2 fruit fly cellular contexts compared by ENCODE assay signal in genomic region chr3R:8354969-8355368, dm6.
TF ChIP-seq lines count a peak whose summit lies in the region.

No protein-coding gene starts in this region.

TF ChIP-seq in whole organism, embryonic, 481 proteins besides CTCF, POLR2A, EP300 and RAD21 (continued from another document):
- TF ChIP-seq unpg (GFP tag; optimal IDR thresholded peaks at IDR 0.05; lab: Kevin White, UChicago) (peak; percentile 61), fd96Cb (tag; optimal IDR thresholded peaks at IDR 0.05; lab: Kevin White, UChicago) (peak; percentile 48), ranshi (GFP tag; IDR thresholded peaks at IDR 0.05; lab: Robert Waterston, UW) (peak; percentile 21; the same call in 1 of the 2 replicates), B-H1 (GFP tag; IDR thresholded peaks at IDR 0.05; lab: Robert Waterston, UW) (peak; percentile 21; the same call in 1 of the 3 replicates), CG33557 (GFP tag; optimal IDR thresholded peaks at IDR 0.05; lab: Kevin White, UChicago) (no peak), Dp (GFP tag; optimal IDR thresholded peaks at IDR 0.05; lab: Kevin White, UChicago) (no peak), esg (GFP tag; conservative IDR thresholded peaks at IDR 0.05; lab: Robert Waterston, UW) (peak; percentile 57), sens (GFP tag; lab: Kevin White, UChicago) (peak; percentile 79), ap (GFP tag; IDR thresholded peaks at IDR 0.05; lab: Robert Waterston, UW) (0 out of 2 replicates have a peak, but pooled peaks have one; percentile 5), Oaz (GFP tag; IDR thresholded peaks at IDR 0.05; lab: Robert Waterston, UW) (0 out of 2 replicates have a peak, but pooled peaks have one; percentile 4), seq (GFP tag; IDR thresholded peaks at IDR 0.05; lab: Robert Waterston, UW) (peak; percentile 34; the same call in 1 of the 2 replicates), gem (tag; optimal IDR thresholded peaks at IDR 0.05; lab: Kevin White, UChicago) (peak; percentile 60), Hr51 (GFP tag; optimal IDR thresholded peaks at IDR 0.05; lab: Kevin White, UChicago) (peak in 1 of 2 experiments; percentile 73), NC2β (GFP tag; optimal IDR thresholded peaks at IDR 0.05; lab: Kevin White, UChicago) (no peak), Ssrp (tag; optimal IDR thresholded peaks at IDR 0.05; lab: Kevin White, UChicago) (peak; percentile 49), CG15269 (tag; optimal IDR thresholded peaks at IDR 0.05; lab: Kevin White, UChicago) (peak; percentile 20), H2.0 (GFP tag; IDR thresholded peaks at IDR 0.05; lab: Robert Waterston, UW) (0 out of 2 replicates have a peak, but pooled peaks have one; percentile 12), Doc2 (GFP tag; IDR thresholded peaks at IDR 0.05; lab: Robert Waterston, UW) (no peak), CG17829 (tag; optimal IDR thresholded peaks at IDR 0.05; lab: Kevin White, UChicago) (peak; percentile 2), CG2129 (GFP tag; IDR thresholded peaks at IDR 0.05; lab: Robert Waterston, UW; ENCODE audit: partially characterized antibody) (no peak), ATbp (GFP tag; optimal IDR thresholded peaks at IDR 0.05; lab: Kevin White, UChicago) (peak; percentile 5), CG11093 (GFP tag; IDR thresholded peaks at IDR 0.05; lab: Robert Waterston, UW) (no peak), Drgx (GFP tag; IDR thresholded peaks at IDR 0.05; lab: Robert Waterston, UW) (peak; percentile 95), emc (GFP tag; optimal IDR thresholded peaks at IDR 0.05; lab: Kevin White, UChicago) (no peak), CG17359 (tag; optimal IDR thresholded peaks at IDR 0.05; lab: Kevin White, UChicago) (peak; percentile 43), CG14050 (GFP tag; IDR thresholded peaks at IDR 0.05; lab: Robert Waterston, UW) (peak; percentile 61; the same call in 1 of the 3 replicates), wor (GFP tag; IDR thresholded peaks at IDR 0.05; lab: Robert Waterston, UW) (peak; percentile 10; the same call in 1 of the 2 replicates), CG7839 (tag; optimal IDR thresholded peaks at IDR 0.05; lab: Kevin White, UChicago) (peak; percentile 6), otp (GFP tag; IDR thresholded peaks at IDR 0.05; lab: Robert Waterston, UW) (0 out of 3 replicates have a peak, but pooled peaks have one; percentile 5), jing (GFP tag; optimal IDR thresholded peaks at IDR 0.05; lab: Kevin White, UChicago) (peak; percentile 36), stc (GFP tag; IDR thresholded peaks at IDR 0.05; lab: Robert Waterston, UW) (peak; percentile 59), CG13424 (tag; optimal IDR thresholded peaks at IDR 0.05; lab: Kevin White, UChicago) (peak; percentile 62), Ada2b (GFP tag; IDR thresholded peaks at IDR 0.05; lab: Robert Waterston, UW) (peak; percentile 40; the same call in 1 of the 2 replicates), dysf (GFP tag; IDR thresholded peaks at IDR 0.05; lab: Robert Waterston, UW) (peak; percentile 11; the same call in 2 of the 3 replicates), ken (GFP tag; IDR thresholded peaks at IDR 0.05; lab: Robert Waterston, UW) (0 out of 3 replicates have a peak, but pooled peaks have one; percentile 20), CG10366 (GFP tag; IDR thresholded peaks at IDR 0.05; lab: Robert Waterston, UW) (peak; percentile 36; the same call in 1 of the 2 replicates), Oli (tag; optimal IDR thresholded peaks at IDR 0.05; lab: Kevin White, UChicago) (peak; percentile 47), bsh (GFP tag; optimal IDR thresholded peaks at IDR 0.05; lab: Kevin White, UChicago) (peak in 1 of 2 experiments; percentile 10), hb (GFP tag; IDR thresholded peaks at IDR 0.05; lab: Robert Waterston, UW; ENCODE audit: partially characterized antibody) (no peak), CG11696 (GFP tag; IDR thresholded peaks at IDR 0.05; lab: Robert Waterston, UW) (no peak), Ptx1 (GFP tag; IDR thresholded peaks at IDR 0.05; lab: Robert Waterston, UW) (peak; percentile 64), zfh1 (GFP tag; IDR thresholded peaks at IDR 0.05; lab: Robert Waterston, UW) (peak; percentile 31; the same call in 2 of the 3 replicates), Xbp1 (GFP tag; optimal IDR thresholded peaks at IDR 0.05; lab: Kevin White, UChicago) (peak; percentile 4), ci (GFP tag; IDR thresholded peaks at IDR 0.05; lab: Robert Waterston, UW) (peak; percentile 26; the same call in 1 of the 3 replicates), Abd-B (GFP tag; optimal IDR thresholded peaks at IDR 0.05; lab: Kevin White, UChicago) (peak; percentile 27), lmd (GFP tag; IDR thresholded peaks at IDR 0.05; lab: Robert Waterston, UW) (peak; percentile 36; the same call in 1 of the 2 replicates), Nf-YA (GFP tag; IDR thresholded peaks at IDR 0.05; lab: Robert Waterston, UW) (peak; percentile 37; the same call in 1 of the 2 replicates), dmrt99B (tag; optimal IDR thresholded peaks at IDR 0.05; lab: Kevin White, UChicago) (peak; percentile 73)
TF ChIP-seq in whole organism, embryonic: peak in this region for 53.

TF ChIP-seq in whole organism, prepupa, 60 proteins besides CTCF, POLR2A, EP300 and RAD21 (continued from another document):
- TF ChIP-seq CG6854 (GFP tag; optimal IDR thresholded peaks at IDR 0.05; lab: Kevin White, UChicago) (no peak), achi (GFP tag; optimal IDR thresholded peaks at IDR 0.05; lab: Kevin White, UChicago) (peak; percentile 88), Met (GFP tag; optimal IDR thresholded peaks at IDR 0.05; lab: Kevin White, UChicago) (peak; percentile 37), CG3032 (tag; optimal IDR thresholded peaks at IDR 0.05; lab: Kevin White, UChicago) (peak; percentile 78), CG3919 (GFP tag; optimal IDR thresholded peaks at IDR 0.05; lab: Kevin White, UChicago) (peak; percentile 86), CG9139 (GFP tag; optimal IDR thresholded peaks at IDR 0.05; lab: Kevin White, UChicago) (no peak), spab (GFP tag; optimal IDR thresholded peaks at IDR 0.05; lab: Kevin White, UChicago) (peak; percentile 42), net (GFP tag; optimal IDR thresholded peaks at IDR 0.05; lab: Kevin White, UChicago) (peak; percentile 95), CG15336 (GFP tag; IDR thresholded peaks at IDR 0.05; lab: Robert Waterston, UW) (peak; percentile 97), Lpt (GFP tag; optimal IDR thresholded peaks at IDR 0.05; lab: Kevin White, UChicago) (peak; percentile 89), CG11762 (GFP tag; optimal IDR thresholded peaks at IDR 0.05; lab: Kevin White, UChicago; ENCODE audit: insufficient read depth) (peak; percentile 93), CG8119 (GFP tag; IDR thresholded peaks at IDR 0.05; lab: Robert Waterston, UW) (peak; percentile 97), CG32006 (GFP tag; optimal IDR thresholded peaks at IDR 0.05; lab: Kevin White, UChicago) (peak; percentile 93), eg (GFP tag; IDR thresholded peaks at IDR 0.05; lab: Robert Waterston, UW) (peak; percentile 95), OdsH (GFP tag; optimal IDR thresholded peaks at IDR 0.05; lab: Kevin White, UChicago) (peak; percentile 95), vri (GFP tag; optimal IDR thresholded peaks at IDR 0.05; lab: Kevin White, UChicago) (no peak), Smox (GFP tag; optimal IDR thresholded peaks at IDR 0.05; lab: Kevin White, UChicago) (peak; percentile 7), CG6276 (GFP tag; optimal IDR thresholded peaks at IDR 0.05; lab: Kevin White, UChicago) (peak; percentile 93), acj6 (GFP tag; optimal IDR thresholded peaks at IDR 0.05; lab: Kevin White, UChicago) (peak; percentile 89), Ets96B (tag; optimal IDR thresholded peaks at IDR 0.05; lab: Kevin White, UChicago) (peak; percentile 72), fd85E (GFP tag; optimal IDR thresholded peaks at IDR 0.05; lab: Kevin White, UChicago) (peak; percentile 74), topi (GFP tag; optimal IDR thresholded peaks at IDR 0.05; lab: Kevin White, UChicago) (peak; percentile 73), CG6792 (GFP tag; optimal IDR thresholded peaks at IDR 0.05; lab: Kevin White, UChicago) (peak; percentile 81), CG11902 (GFP tag; optimal IDR thresholded peaks at IDR 0.05; lab: Kevin White, UChicago) (peak; percentile 89), Blimp-1 (GFP tag; optimal IDR thresholded peaks at IDR 0.05; lab: Kevin White, UChicago) (no peak), CG6808 (GFP tag; optimal IDR thresholded peaks at IDR 0.05; lab: Kevin White, UChicago) (peak; percentile 68), CG6163 (GFP tag; IDR thresholded peaks at IDR 0.05; lab: Robert Waterston, UW) (peak; percentile 91), Sox14 (GFP tag; optimal IDR thresholded peaks at IDR 0.05; lab: Kevin White, UChicago) (peak; percentile 71), Hr4 (GFP tag; optimal IDR thresholded peaks at IDR 0.05; lab: Kevin White, UChicago) (peak; percentile 97), lz (GFP tag; optimal IDR thresholded peaks at IDR 0.05; lab: Kevin White, UChicago) (peak; percentile 76), Eip75B (GFP tag; optimal IDR thresholded peaks at IDR 0.05; lab: Kevin White, UChicago) (peak; percentile 86), Hr39 (GFP tag; optimal IDR thresholded peaks at IDR 0.05; lab: Kevin White, UChicago) (peak; percentile 65), CG1621 (tag; optimal IDR thresholded peaks at IDR 0.05; lab: Kevin White, UChicago) (peak; percentile 41), Sox102F (GFP tag; optimal IDR thresholded peaks at IDR 0.05; lab: Kevin White, UChicago) (peak; percentile 66), CG4318 (GFP tag; optimal IDR thresholded peaks at IDR 0.05; lab: Kevin White, UChicago) (peak; percentile 95), CG10669 (GFP tag; optimal IDR thresholded peaks at IDR 0.05; lab: Kevin White, UChicago) (peak; percentile 78), CG7368 (GFP tag; optimal IDR thresholded peaks at IDR 0.05; lab: Kevin White, UChicago) (peak; percentile 89), fkh (GFP tag; optimal IDR thresholded peaks at IDR 0.05; lab: Kevin White, UChicago) (no peak)
TF ChIP-seq in whole organism, prepupa: peak in this region for 53.
